Worm (Caenorhabditis elegans) whole organism, mixed stage, embryonic: ENCODE results near the gene mai-2.

ENCODE experiments used
- bed-3 ChIP-seq: fragments of 200-800 bp; sonication (Bioruptor generic); optimal IDR thresholded peaks from 3 replicates; lab custom pipeline; 2018; ENCODE audit warnings: mild to moderate bottlenecking, missing genetic modification characterization, moderate library complexity, missing compliant biosample characterization
- mls-2 ChIP-seq: sonication (generic microtip); optimal IDR thresholded peaks from 2 replicates; lab custom pipeline; 2016; ENCODE audit warnings: mild to moderate bottlenecking, missing genetic modification characterization, moderate library complexity, missing compliant biosample characterization
- nhr-12 ChIP-seq: fragments of 150-350 bp; optimal IDR thresholded peaks from 2 replicates; lab custom pipeline; 2014; ENCODE audit warnings: missing biosample characterization, missing genetic modification characterization
- snpc-4 ChIP-seq: fragments of 150-350 bp; optimal IDR thresholded peaks from 2 replicates; lab custom pipeline; 2014; ENCODE audit warnings: missing biosample characterization, missing genetic modification characterization

- no peak for TF ChIP-seq bed-3
- TF ChIP-seq nhr-12 (tag; lab: Kevin White, UChicago): no peak
- TF ChIP-seq mls-2 (tag; lab: Kevin White, UChicago): no peak
- TF ChIP-seq snpc-4 (tag; lab: Kevin White, UChicago): no peak
Measured at ce11 chrIV:3428434-3428950, 42.8 kb downstream of the mai-2 start, which contains the start of the genes C04C3.9 and srz-60.
